Fruit fly (Drosophila melanogaster): ENCODE data around the gene Sarm.

The Sarm gene

dm6 chr3L:8029194-8029747 is 34.4 kb upstream of the Sarm start (continued):
- no peak for TF ChIP-seq Elba2 (GFP tag; optimal IDR thresholded peaks at IDR 0.05)
- TF ChIP-seq Ravus (GFP tag; IDR thresholded peaks at IDR 0.05): no peak
- no peak for TF ChIP-seq salm (tag; optimal IDR thresholded peaks at IDR 0.05)
- TF ChIP-seq gem (tag; optimal IDR thresholded peaks at IDR 0.05): peak; percentile 34
- TF ChIP-seq CG11504 (tag; optimal IDR thresholded peaks at IDR 0.05): peak; percentile 50
- TF ChIP-seq Sry-β (GFP tag; optimal IDR thresholded peaks at IDR 0.05): peak; percentile 8
- TF ChIP-seq Dek (tag; optimal IDR thresholded peaks at IDR 0.05): no peak
- no peak for TF ChIP-seq sens-2 (GFP tag; IDR thresholded peaks at IDR 0.05)
- TF ChIP-seq gsb-n (tag; optimal IDR thresholded peaks at IDR 0.05): peak; percentile 26
- TF ChIP-seq corto (GFP tag; optimal IDR thresholded peaks at IDR 0.05): no peak
- no peak for TF ChIP-seq cato (GFP tag; optimal IDR thresholded peaks at IDR 0.05; ENCODE audit: borderline replicate concordance)
- TF ChIP-seq CG10366 (GFP tag; IDR thresholded peaks at IDR 0.05): no peak
- TF ChIP-seq CG10565 (GFP tag; optimal IDR thresholded peaks at IDR 0.05): no peak
- no peak for TF ChIP-seq amos (GFP tag; IDR thresholded peaks at IDR 0.05; ENCODE audit: partially characterized antibody)
- TF ChIP-seq CG11398 (GFP tag; optimal IDR thresholded peaks at IDR 0.05): no peak
- peak; percentile 84 for TF ChIP-seq crol (GFP tag; IDR thresholded peaks at IDR 0.05)
- no peak for TF ChIP-seq Gsc (GFP tag; IDR thresholded peaks at IDR 0.05)
- TF ChIP-seq tap (tag; optimal IDR thresholded peaks at IDR 0.05): peak; percentile 20
- TF ChIP-seq br (optimal IDR thresholded peaks at IDR 0.05): no peak
- TF ChIP-seq CG8281 (tag; optimal IDR thresholded peaks at IDR 0.05): no peak
- no peak for TF ChIP-seq Dp (GFP tag; optimal IDR thresholded peaks at IDR 0.05)
- TF ChIP-seq MBD-R2 (GFP tag; IDR thresholded peaks at IDR 0.05): no peak
- no peak for TF ChIP-seq Kr (GFP tag; optimal IDR thresholded peaks at IDR 0.05)
- TF ChIP-seq trh (GFP tag; optimal IDR thresholded peaks at IDR 0.05): no peak
- no peak for TF ChIP-seq btn (GFP tag; optimal IDR thresholded peaks at IDR 0.05)
- TF ChIP-seq CG9876 (GFP tag; optimal IDR thresholded peaks at IDR 0.05): no peak
- TF ChIP-seq chinmo (GFP tag; IDR thresholded peaks at IDR 0.05; ENCODE audit: partially characterized antibody): no peak
- TF ChIP-seq CG11085 (GFP tag; IDR thresholded peaks at IDR 0.05): no peak
- TF ChIP-seq CG10979 (tag; optimal IDR thresholded peaks at IDR 0.05): peak; percentile 33
- peak; percentile 52 for TF ChIP-seq Rfx (GFP tag; IDR thresholded peaks at IDR 0.05)
- TF ChIP-seq CG30403 (GFP tag; optimal IDR thresholded peaks at IDR 0.05): peak; percentile 6
- no peak for TF ChIP-seq danr (GFP tag; IDR thresholded peaks at IDR 0.05)
- no peak for TF ChIP-seq CG33557 (GFP tag; optimal IDR thresholded peaks at IDR 0.05)
- peak; percentile 41; the same call in 1 of the 3 replicates for TF ChIP-seq Aef1 (GFP tag; IDR thresholded peaks at IDR 0.05)
- no peak for TF ChIP-seq CG14667 (GFP tag; IDR thresholded peaks at IDR 0.05)
- TF ChIP-seq dimm (GFP tag; IDR thresholded peaks at IDR 0.05): no peak
- TF ChIP-seq CG14014 (GFP tag; IDR thresholded peaks at IDR 0.05): no peak
- peak; percentile 43; the same call in 1 of the 2 replicates for TF ChIP-seq CG6689 (GFP tag; IDR thresholded peaks at IDR 0.05)
- TF ChIP-seq CG6813 (GFP tag; optimal IDR thresholded peaks at IDR 0.05): no peak
- no peak for TF ChIP-seq CG31388 (GFP tag; optimal IDR thresholded peaks at IDR 0.05)
- TF ChIP-seq CG30020 (tag; optimal IDR thresholded peaks at IDR 0.05): no peak
- peak; percentile 18 for TF ChIP-seq wek (GFP tag; optimal IDR thresholded peaks at IDR 0.05)
- no peak for TF ChIP-seq insv (GFP tag; optimal IDR thresholded peaks at IDR 0.05)
- TF ChIP-seq Bdp1 (GFP tag; optimal IDR thresholded peaks at IDR 0.05): no peak
- peak; percentile 12 for TF ChIP-seq Sry-δ (GFP tag; optimal IDR thresholded peaks at IDR 0.05)
- TF ChIP-seq crp (GFP tag; optimal IDR thresholded peaks at IDR 0.05): peak in 1 of 2 experiments; percentile 14
- TF ChIP-seq hb (GFP tag; IDR thresholded peaks at IDR 0.05; ENCODE audit: partially characterized antibody): no peak
- peak; percentile 19 for TF ChIP-seq Sox102F (GFP tag; optimal IDR thresholded peaks at IDR 0.05)
- no peak for TF ChIP-seq CG18011 (GFP tag; optimal IDR thresholded peaks at IDR 0.05)
- TF ChIP-seq ac (GFP tag; optimal IDR thresholded peaks at IDR 0.05): no peak
- no peak for TF ChIP-seq HmgD (GFP tag; optimal IDR thresholded peaks at IDR 0.05)

Data from whole organism, embryonic.